Worm (Caenorhabditis elegans): Measurements from ENCODE around the gene zig-6.

zig-6 gene

ce11 chrX:5165037-5165436, 23.8 kb downstream of the zig-6 start, which contains the start of gene mans-3 (continued):
- TF ChIP-seq B0019.2 (GFP tag; conservative IDR thresholded peaks at IDR 0.05) (no peak), madf-6 (GFP tag; IDR thresholded peaks at IDR 0.05) (no peak), egl-44 (GFP tag; IDR thresholded peaks at IDR 0.05) (peak; percentile 42; the same call in 1 of the 2 replicates), F33H1.4 (GFP tag; IDR thresholded peaks at IDR 0.05) (no peak), rpc-1 (optimal IDR thresholded peaks at IDR 0.05) (no peak), rpc-1 (tag; optimal IDR thresholded peaks at IDR 0.05) (no peak), chd-7 (tag; optimal IDR thresholded peaks at IDR 0.05) (no peak), ceh-91 (GFP tag; IDR thresholded peaks at IDR 0.05) (no peak), Y53F4B.3 (GFP tag; IDR thresholded peaks at IDR 0.05) (no peak), F10E7.11 (tag; optimal IDR thresholded peaks at IDR 0.05) (no peak), F39B2.1 (GFP tag; IDR thresholded peaks at IDR 0.05) (no peak), snpc-1.1 (tag; optimal IDR thresholded peaks at IDR 0.05; ENCODE audit: insufficient read depth) (no peak), rec-8 (tag; optimal IDR thresholded peaks at IDR 0.05) (no peak), pbrm-1 (GFP tag; IDR thresholded peaks at IDR 0.05) (peak; percentile 82), zim-3 (tag; optimal IDR thresholded peaks at IDR 0.05) (no peak), C06A6.2 (GFP tag; conservative IDR thresholded peaks at IDR 0.05) (peak; percentile 64), T26A5.8 (tag; optimal IDR thresholded peaks at IDR 0.05) (no peak), die-1 (tag; optimal IDR thresholded peaks at IDR 0.05) (peak; percentile 28), lin-35 (GFP tag; optimal IDR thresholded peaks at IDR 0.05) (peak in 2 of 3 experiments; percentile 27 to 84), C17E4.6 (GFP tag; IDR thresholded peaks at IDR 0.05) (no peak), nhr-80 (tag; optimal IDR thresholded peaks at IDR 0.05) (peak; percentile 95), egl-18 (GFP tag; IDR thresholded peaks at IDR 0.05) (no peak), tbp1 (GFP tag; optimal IDR thresholded peaks at IDR 0.05) (no peak), bed-1 (GFP tag; IDR thresholded peaks at IDR 0.05) (no peak), somi-1 (GFP tag; optimal IDR thresholded peaks at IDR 0.05) (peak; percentile 81), K11D2.4 (GFP tag; IDR thresholded peaks at IDR 0.05) (peak; percentile 85), hmg-20 (GFP tag; IDR thresholded peaks at IDR 0.05) (peak; percentile 59; the same call in 1 of the 2 replicates), lsl-1 (GFP tag; optimal IDR thresholded peaks at IDR 0.05) (no peak), ZK185.1 (tag; optimal IDR thresholded peaks at IDR 0.05; ENCODE audit: poor library complexity, severe bottlenecking) (peak; percentile 73), madf-8 (GFP tag; conservative IDR thresholded peaks at IDR 0.05) (no peak), F37B4.10 (GFP tag; IDR thresholded peaks at IDR 0.05) (no peak), ekl-4 (GFP tag; IDR thresholded peaks at IDR 0.05) (0 out of 2 replicates have a peak, but pooled peaks have one; percentile 43), snpc-3.4 (tag; optimal IDR thresholded peaks at IDR 0.05) (no peak), pha-4 (tag; optimal IDR thresholded peaks at IDR 0.05) (peak; percentile 23), lag-1 (GFP tag; IDR thresholded peaks at IDR 0.05) (no peak), bed-2 (GFP tag; IDR thresholded peaks at IDR 0.05) (no peak), attf-5 (GFP tag; optimal IDR thresholded peaks at IDR 0.05) (peak; percentile 88), egrh-3 (GFP tag; IDR thresholded peaks at IDR 0.05) (no peak), lin-26 (GFP tag; IDR thresholded peaks at IDR 0.05) (no peak), ztf-22 (GFP tag; optimal IDR thresholded peaks at IDR 0.05) (peak; percentile 47), D2030.7 (GFP tag; IDR thresholded peaks at IDR 0.05) (no peak), dpff-1 (tag; optimal IDR thresholded peaks at IDR 0.05) (no peak), ccch-3 (GFP tag; optimal IDR thresholded peaks at IDR 0.05) (no peak), attf-3 (GFP tag; conservative IDR thresholded peaks at IDR 0.05) (no peak), attf-6 (GFP tag; IDR thresholded peaks at IDR 0.05) (no peak), let-607 (tag; optimal IDR thresholded peaks at IDR 0.05) (peak; percentile 98), cebp-2 (GFP tag; IDR thresholded peaks at IDR 0.05) (no peak), ceh-79 (tag; optimal IDR thresholded peaks at IDR 0.05) (no peak), him-1 (tag; optimal IDR thresholded peaks at IDR 0.05) (no peak)
